Fruit fly (Drosophila melanogaster) whole organism, embryonic: ENCODE results near the gene CG6610.

ENCODE experiments used
- Bdp1 ChIP-seq: fragments of 200-800 bp; sonication (Bioruptor generic); optimal IDR thresholded peaks from 3 replicates; lab custom pipeline; 2016; ENCODE audit warnings: missing biosample characterization, missing genetic modification characterization
- CG10321 ChIP-seq: fragments of 200-800 bp; sonication (Bioruptor generic); IDR thresholded peaks from 2 replicates; pipeline ENCODE4 v1.3.6; 2022; ENCODE audit warnings: missing biosample characterization, missing genetic modification characterization
- CG11695 ChIP-seq: fragments of 200-800 bp; sonication (Bioruptor generic); IDR thresholded peaks from 3 replicates; pipeline ENCODE4 v1.3.6; 2022; ENCODE audit warnings: missing biosample characterization, missing genetic modification characterization
- CG12071 ChIP-seq: fragments of 200-800 bp; sonication (Bioruptor generic); optimal IDR thresholded peaks from 3 replicates; lab custom pipeline; 2018; ENCODE audit warnings: missing biosample characterization, mild to moderate bottlenecking, missing genetic modification characterization
- CG15011 ChIP-seq: fragments of 200-800 bp; sonication (Bioruptor generic); optimal IDR thresholded peaks from 3 replicates; lab custom pipeline; 2018; ENCODE audit warnings: missing biosample characterization, mild to moderate bottlenecking, missing genetic modification characterization
- CG1602 ChIP-seq: fragments of 200-800 bp; sonication (Bioruptor generic); optimal IDR thresholded peaks from 3 replicates; lab custom pipeline; 2016; ENCODE audit warnings: missing biosample characterization, missing genetic modification characterization
- CG17359 ChIP-seq: fragments of 200-800 bp; sonication (Bioruptor generic); optimal IDR thresholded peaks from 3 replicates; lab custom pipeline; 2018; ENCODE audit warnings: missing biosample characterization, mild to moderate bottlenecking, missing genetic modification characterization, moderate library complexity
- CG17568 ChIP-seq: fragments of 200-800 bp; sonication (Bioruptor generic); optimal IDR thresholded peaks from 2 replicates; lab custom pipeline; 2018; ENCODE audit warnings: missing biosample characterization, mild to moderate bottlenecking, missing genetic modification characterization, moderate library complexity
- CG1792 ChIP-seq: fragments of 200-800 bp; sonication (Bioruptor generic); optimal IDR thresholded peaks from 2 replicates; lab custom pipeline; 2016; ENCODE audit warnings: missing biosample characterization, missing genetic modification characterization
- CG30431 ChIP-seq: fragments of 200-800 bp; sonication (Bioruptor generic); optimal IDR thresholded peaks from 2 replicates; lab custom pipeline; 2017; ENCODE audit warnings: missing biosample characterization, missing genetic modification characterization
- CG3065 ChIP-seq: fragments of 200-800 bp; sonication (Bioruptor generic); optimal IDR thresholded peaks from 2 replicates; lab custom pipeline; 2016; ENCODE audit warnings: missing biosample characterization, missing genetic modification characterization
- CG4404 ChIP-seq: fragments of 200-800 bp; sonication (Bioruptor generic); IDR thresholded peaks from 2 replicates; pipeline ENCODE4 v1.3.6; 2022; ENCODE audit warnings: missing biosample characterization, missing genetic modification characterization
- CG4820 ChIP-seq: fragments of 200-800 bp; sonication (Bioruptor generic); optimal IDR thresholded peaks from 3 replicates; lab custom pipeline; 2016; ENCODE audit warnings: missing biosample characterization, missing genetic modification characterization
- CG7745 ChIP-seq: fragments of 200-800 bp; sonication (Bioruptor generic); optimal IDR thresholded peaks from 2 replicates; lab custom pipeline; 2018; ENCODE audit warnings: missing biosample characterization, mild to moderate bottlenecking, missing genetic modification characterization, moderate library complexity
- CG9727 ChIP-seq: fragments of 200-800 bp; sonication (Bioruptor generic); optimal IDR thresholded peaks from 3 replicates; lab custom pipeline; 2017; ENCODE audit warnings: missing biosample characterization, mild to moderate bottlenecking, missing genetic modification characterization
- CHES-1-like ChIP-seq: fragments of 200-800 bp; sonication (Bioruptor generic); optimal IDR thresholded peaks from 2 replicates; lab custom pipeline; 2016; ENCODE audit warnings: missing biosample characterization, missing genetic modification characterization
- Dip2 ChIP-seq: fragments of 200-800 bp; sonication (Bioruptor generic); IDR thresholded peaks from 2 replicates; pipeline ENCODE4 v1.3.6; 2022; ENCODE audit warnings: missing biosample characterization, missing genetic modification characterization
- Ets65A ChIP-seq: fragments of 200-800 bp; sonication (Bioruptor generic); peaks from one replicate; lab custom pipeline; 2016; ENCODE audit warnings: missing biosample characterization, missing genetic modification characterization
- H15 ChIP-seq: fragments of 200-800 bp; sonication (Bioruptor generic); IDR thresholded peaks from 3 replicates; pipeline ENCODE4 v1.3.6; 2022; ENCODE audit warnings: missing biosample characterization, missing genetic modification characterization
- HLH54F ChIP-seq: fragments of 200-800 bp; sonication (Bioruptor generic); optimal IDR thresholded peaks from 3 replicates; lab custom pipeline; 2016; ENCODE audit warnings: missing biosample characterization, missing genetic modification characterization
- Lpt ChIP-seq: fragments of >200 bp; optimal IDR thresholded peaks from 2 replicates; lab custom pipeline; 2018; ENCODE audit warnings: missing biosample characterization, missing genetic modification characterization
- Oaz ChIP-seq: fragments of 200-800 bp; sonication (Bioruptor generic); IDR thresholded peaks from 2 replicates; pipeline ENCODE4 v1.3.6; 2022; ENCODE audit warnings: missing biosample characterization, missing genetic modification characterization
- Oli ChIP-seq: fragments of 200-800 bp; sonication (Bioruptor generic); optimal IDR thresholded peaks from 2 replicates; lab custom pipeline; 2018; ENCODE audit warnings: missing biosample characterization, mild to moderate bottlenecking, missing genetic modification characterization, moderate library complexity
- Tbp ChIP-seq: fragments of >200 bp; optimal IDR thresholded peaks from 2 replicates; lab custom pipeline; 2018; ENCODE audit warnings: missing biosample characterization, missing genetic modification characterization
- ara ChIP-seq: fragments of 200-800 bp; sonication (Bioruptor generic); IDR thresholded peaks from 2 replicates; pipeline ENCODE4 v1.3.6; 2022; ENCODE audit warnings: missing biosample characterization, missing genetic modification characterization
- dan ChIP-seq: fragments of 200-800 bp; sonication (Bioruptor generic); IDR thresholded peaks from 2 replicates; pipeline ENCODE4 v1.3.6; 2022; ENCODE audit warnings: missing biosample characterization, missing genetic modification characterization
- dimm ChIP-seq: fragments of 200-800 bp; sonication (Bioruptor generic); IDR thresholded peaks from 2 replicates; pipeline ENCODE4 v1.3.6; 2022; ENCODE audit warnings: missing biosample characterization, missing genetic modification characterization
- fru ChIP-seq: fragments of >200 bp; optimal IDR thresholded peaks from 2 replicates; lab custom pipeline; 2017
- gce ChIP-seq: fragments of 200-800 bp; sonication (Bioruptor generic); IDR thresholded peaks from 3 replicates; pipeline ENCODE4 v1.3.6; 2022; ENCODE audit warnings: missing biosample characterization, missing genetic modification characterization
- gsb ChIP-seq: fragments of 200-800 bp; sonication (Bioruptor generic); IDR thresholded peaks from 2 replicates; pipeline ENCODE4 v1.3.6; 2022; ENCODE audit warnings: missing biosample characterization, missing genetic modification characterization
- h ChIP-seq: fragments of >200 bp; optimal IDR thresholded peaks from 2 replicates; lab custom pipeline; 2017
- jigr1 ChIP-seq: fragments of 200-800 bp; sonication (Bioruptor generic); IDR thresholded peaks from 3 replicates; pipeline ENCODE4 v1.3.6; 2022; ENCODE audit warnings: missing biosample characterization, missing genetic modification characterization
- jing ChIP-seq: fragments of 200-800 bp; sonication (Bioruptor generic); optimal IDR thresholded peaks from 2 replicates; lab custom pipeline; 2018; ENCODE audit warnings: missing biosample characterization, mild to moderate bottlenecking, missing genetic modification characterization
- ken ChIP-seq: fragments of 200-800 bp; sonication (Bioruptor generic); IDR thresholded peaks from 3 replicates; pipeline ENCODE4 v1.3.6; 2022; ENCODE audit warnings: missing biosample characterization, missing genetic modification characterization
- kni ChIP-seq: fragments of 200-800 bp; sonication (Bioruptor generic); optimal IDR thresholded peaks from 3 replicates; lab custom pipeline; 2017; ENCODE audit warnings: mild to moderate bottlenecking, missing biosample characterization, missing genetic modification reagents, missing genetic modification characterization
- lab ChIP-seq: fragments of 200-800 bp; sonication (Bioruptor generic); optimal IDR thresholded peaks from 3 replicates; lab custom pipeline; 2017; ENCODE audit warnings: missing biosample characterization, missing genetic modification characterization, mild to moderate bottlenecking, moderate library complexity, missing genetic modification reagents
- lilli ChIP-seq: fragments of 200-800 bp; sonication (Bioruptor generic); optimal IDR thresholded peaks from 3 replicates; lab custom pipeline; 2016; ENCODE audit warnings: missing biosample characterization, missing genetic modification characterization
- mld ChIP-seq: fragments of 200-800 bp; sonication (Bioruptor generic); IDR thresholded peaks from 3 replicates; pipeline ENCODE4 v1.3.6; 2022; ENCODE audit warnings: missing biosample characterization, missing genetic modification characterization; ENCODE audit not compliant: partially characterized antibody
- nerfin-1 ChIP-seq: fragments of 200-800 bp; sonication (Bioruptor generic); optimal IDR thresholded peaks from 3 replicates; lab custom pipeline; 2019; ENCODE audit warnings: missing biosample characterization, mild to moderate bottlenecking, missing genetic modification characterization, moderate library complexity
- oc ChIP-seq: fragments of 200-800 bp; sonication (Bioruptor generic); optimal IDR thresholded peaks from 2 replicates; lab custom pipeline; 2018; ENCODE audit warnings: missing biosample characterization, mild to moderate bottlenecking, missing genetic modification characterization, moderate library complexity
- peb ChIP-seq: fragments of 200-800 bp; sonication (Bioruptor generic); IDR thresholded peaks from 2 replicates; pipeline ENCODE4 v1.3.6; 2022; ENCODE audit warnings: missing biosample characterization, missing genetic modification characterization
- pfk ChIP-seq: fragments of 200-800 bp; sonication (Bioruptor generic); optimal IDR thresholded peaks from 2 replicates; lab custom pipeline; 2018; ENCODE audit warnings: missing biosample characterization, mild to moderate bottlenecking, missing genetic modification characterization, moderate library complexity
- pita ChIP-seq: fragments of 200-800 bp; sonication (Bioruptor generic); optimal IDR thresholded peaks from 2 replicates; lab custom pipeline; 2017; ENCODE audit warnings: missing biosample characterization, mild to moderate bottlenecking, missing genetic modification characterization
- pnt ChIP-seq: fragments of 200-800 bp; sonication (Bioruptor generic); optimal IDR thresholded peaks from 3 replicates; lab custom pipeline; 2016; ENCODE audit warnings: missing biosample characterization, missing genetic modification characterization
- sisA ChIP-seq: fragments of 200-800 bp; sonication (Bioruptor generic); IDR thresholded peaks from 2 replicates; pipeline ENCODE4 v1.3.6; 2022; ENCODE audit warnings: missing biosample characterization, missing genetic modification characterization
- toy ChIP-seq: fragments of 200-800 bp; sonication (Bioruptor generic); IDR thresholded peaks from 2 replicates; pipeline ENCODE4 v1.3.6; 2022; ENCODE audit warnings: missing biosample characterization, missing genetic modification characterization
- tx ChIP-seq: fragments of 200-800 bp; sonication (Bioruptor generic); optimal IDR thresholded peaks from 2 replicates; lab custom pipeline; 2016; ENCODE audit warnings: missing biosample characterization, missing genetic modification characterization
- unc-4 ChIP-seq: fragments of 200-800 bp; sonication (Bioruptor generic); IDR thresholded peaks from 2 replicates; pipeline ENCODE4 v1.3.6; 2022; ENCODE audit warnings: missing biosample characterization, missing genetic modification characterization; ENCODE audit not compliant: partially characterized antibody
- usp ChIP-seq: fragments of >200 bp; optimal IDR thresholded peaks from 2 replicates; lab custom pipeline; 2017; ENCODE audit warnings: missing biosample characterization, missing genetic modification characterization
- wor ChIP-seq: fragments of 200-800 bp; sonication (Bioruptor generic); IDR thresholded peaks from 2 replicates; pipeline ENCODE4 v1.3.6; 2022; ENCODE audit warnings: missing biosample characterization, missing genetic modification characterization
- zf30C ChIP-seq: fragments of 200-800 bp; sonication (Bioruptor generic); optimal IDR thresholded peaks from 3 replicates; lab custom pipeline; 2018; ENCODE audit warnings: missing biosample characterization, mild to moderate bottlenecking, missing genetic modification characterization

Gene CG6610

dm6 chr3L:6071454-6072189, 3.7 kb upstream of the CG6610 start, which contains the start of gene CG6602 (continued):
- TF ChIP-seq unc-4 (GFP tag; lab: Robert Waterston, UW) (no peak), Lpt (GFP tag; lab: Kevin White, UChicago) (no peak), lilli (GFP tag; lab: Kevin White, UChicago) (peak; percentile 18), CG3065 (GFP tag; lab: Kevin White, UChicago) (peak; percentile 36), fru (lab: Kevin White, UChicago) (no peak), CG15011 (peak; percentile 60), CG17568 (GFP tag; lab: Kevin White, UChicago) (no peak), mld (GFP tag; lab: Robert Waterston, UW) (no peak), zf30C (GFP tag; lab: Kevin White, UChicago) (no peak), dan (no peak), Dip2 (GFP tag; lab: Robert Waterston, UW) (no peak), Oli (tag; lab: Kevin White, UChicago) (peak; percentile 37), CG30431 (peak; percentile 67), pnt (GFP tag; lab: Kevin White, UChicago) (no peak), kni (GFP tag; lab: Kevin White, UChicago) (peak; percentile 43), Ets65A (peak; percentile 97), dimm (GFP tag; lab: Robert Waterston, UW) (no peak), h (lab: Kevin White, UChicago) (no peak), jigr1 (GFP tag; lab: Robert Waterston, UW) (no peak; the same call in 2 of the 3 replicates), CG9727 (peak; percentile 54), sisA (GFP tag; lab: Robert Waterston, UW) (peak; percentile 56; the same call in 1 of the 2 replicates), oc (no peak), H15 (GFP tag; lab: Robert Waterston, UW) (peak; percentile 83), CG10321 (GFP tag; lab: Robert Waterston, UW) (peak; percentile 25; the same call in 1 of the 2 replicates), Tbp (GFP tag; lab: Kevin White, UChicago) (no peak), Oaz (GFP tag; lab: Robert Waterston, UW) (peak; percentile 38; the same call in 1 of the 2 replicates), lab (GFP tag; lab: Kevin White, UChicago) (peak; percentile 92), CG1792 (GFP tag; lab: Kevin White, UChicago) (peak; percentile 39), usp (no peak), CG12071 (GFP tag; lab: Kevin White, UChicago) (peak; percentile 62), CG1602 (GFP tag; lab: Kevin White, UChicago) (peak; percentile 38), HLH54F (GFP tag; lab: Kevin White, UChicago) (peak; percentile 45), CG4820 (GFP tag; lab: Kevin White, UChicago) (peak; percentile 60), wor (GFP tag; lab: Robert Waterston, UW) (no peak), CG7745 (tag; lab: Kevin White, UChicago) (no peak), jing (GFP tag; lab: Kevin White, UChicago) (peak; percentile 39), CG17359 (tag; lab: Kevin White, UChicago) (peak; percentile 76), pfk (peak; percentile 44), CG4404 (GFP tag; lab: Robert Waterston, UW) (0 out of 2 replicates have a peak, but pooled peaks have one; percentile 38), CHES-1-like (GFP tag; lab: Kevin White, UChicago) (peak; percentile 47), nerfin-1 (no peak), Bdp1 (GFP tag; lab: Kevin White, UChicago) (no peak), ara (GFP tag; lab: Robert Waterston, UW) (no peak), peb (GFP tag; lab: Robert Waterston, UW) (no peak; the same call in 1 of the 2 replicates), gce (peak; percentile 50; the same call in 1 of the 3 replicates), CG11695 (GFP tag; lab: Robert Waterston, UW) (0 out of 3 replicates have a peak, but pooled peaks have one; percentile 20), gsb (GFP tag; lab: Robert Waterston, UW) (no peak; the same call in 1 of the 2 replicates), toy (GFP tag; lab: Robert Waterston, UW) (peak; percentile 42; the same call in 1 of the 2 replicates), pita (GFP tag; lab: Kevin White, UChicago) (peak; percentile 37), ken (peak; percentile 84), tx (GFP tag; lab: Kevin White, UChicago) (no peak)
